Worm (Caenorhabditis elegans) whole organism, L2 larva: Measurements from ENCODE around the gene T10H9.1.

Experiments
- ceh-82 ChIP-seq: fragments of 150-350 bp; optimal IDR thresholded peaks from 2 replicates; lab custom pipeline; 2014; ENCODE audit warnings: missing biosample characterization, missing genetic modification characterization
- dmd-4 ChIP-seq: sonication (generic microtip); optimal IDR thresholded peaks from 2 replicates; lab custom pipeline; 2017; ENCODE audit warnings: missing biosample characterization, missing genetic modification characterization
- lin-13 ChIP-seq: fragments of 150-350 bp; optimal IDR thresholded peaks from 2 replicates; lab custom pipeline; 2014; ENCODE audit warnings: missing biosample characterization, missing genetic modification reagents, missing genetic modification characterization
- unc-39 ChIP-seq: fragments of 150-350 bp; optimal IDR thresholded peaks from 2 replicates; lab custom pipeline; 2014; ENCODE audit warnings: missing biosample characterization, missing genetic modification characterization
- unc-62 ChIP-seq: fragments of 150-350 bp; optimal IDR thresholded peaks from 2 replicates; lab custom pipeline; 2014; ENCODE audit warnings: missing biosample characterization, missing genetic modification reagents, missing genetic modification characterization

- TF ChIP-seq unc-62 (GFP tag; lab: Kevin White, UChicago) (no peak), dmd-4 (tag; lab: Kevin White, UChicago) (no peak), unc-39 (tag; lab: Kevin White, UChicago) (no peak), lin-13 (GFP tag; lab: Kevin White, UChicago) (no peak), ceh-82 (tag; lab: Kevin White, UChicago) (no peak)
Measured at ce11 chrV:6690075-6690474, 40.7 kb downstream of the T10H9.1 start.
